Fruit fly (Drosophila melanogaster) whole organism, wandering third instar larva: Measurements from ENCODE around the gene grass.

Experiments used
- Abd-B ChIP-seq: fragments of >200 bp; optimal IDR thresholded peaks from 2 replicates; lab custom pipeline; 2017; ENCODE audit warnings: missing biosample characterization, missing genetic modification characterization
- CG32264 ChIP-seq: fragments of 200-800 bp; sonication (Bioruptor generic); optimal IDR thresholded peaks from 2 replicates; lab custom pipeline; 2016; ENCODE audit warnings: missing biosample characterization, missing genetic modification characterization
- HLH106 ChIP-seq: fragments of 200-800 bp; optimal IDR thresholded peaks from 3 replicates; lab custom pipeline; 2019; ENCODE audit warnings: missing biosample characterization, mild to moderate bottlenecking, missing genetic modification characterization, moderate library complexity
- Hnf4 ChIP-seq: fragments of 200-800 bp; sonication (Bioruptor generic); optimal IDR thresholded peaks from 2 replicates; lab custom pipeline; 2016; ENCODE audit warnings: missing biosample characterization, mild to moderate bottlenecking, missing genetic modification characterization
- Hr78 ChIP-seq: fragments of >200 bp; optimal IDR thresholded peaks from 2 replicates; lab custom pipeline; 2017; ENCODE audit warnings: missing biosample characterization, missing genetic modification characterization
- Hr83 ChIP-seq: fragments of 200-300 bp; sonication (Bioruptor generic); optimal IDR thresholded peaks from 2 replicates; lab custom pipeline; 2016; ENCODE audit warnings: missing biosample characterization, mild to moderate bottlenecking, missing genetic modification characterization, moderate library complexity; ENCODE audit not compliant: poor library complexity, severe bottlenecking
- Myc ChIP-seq: fragments of >200 bp; optimal IDR thresholded peaks from 2 replicates; lab custom pipeline; 2017
- N ChIP-seq: fragments of >200 bp; optimal IDR thresholded peaks from 2 replicates; lab custom pipeline; 2018; ENCODE audit warnings: missing biosample characterization, missing external identifiers, missing genetic modification characterization
- OdsH ChIP-seq: fragments of 200-800 bp; sonication (Bioruptor generic); optimal IDR thresholded peaks from 2 replicates; lab custom pipeline; 2016; ENCODE audit warnings: missing biosample characterization, mild to moderate bottlenecking, missing genetic modification characterization
- Sp1 ChIP-seq: fragments of 200-800 bp; sonication (Bioruptor generic); optimal IDR thresholded peaks from 3 replicates; lab custom pipeline; 2019; ENCODE audit warnings: missing biosample characterization, mild to moderate bottlenecking, missing genetic modification characterization, moderate library complexity
- Vsx2 ChIP-seq: fragments of 200-300, 225-300 bp; sonication (Bioruptor generic); optimal IDR thresholded peaks from 2 replicates; lab custom pipeline; 2018; ENCODE audit warnings: missing biosample characterization, missing genetic modification characterization; ENCODE audit not compliant: partially characterized antibody
- br ChIP-seq: fragments of 200-800 bp; sonication (Bioruptor generic); optimal IDR thresholded peaks from 2 replicates; lab custom pipeline; 2016; ENCODE audit warnings: missing biosample characterization, missing genetic modification characterization
- brk ChIP-seq: fragments of 200-800 bp; sonication (Bioruptor generic); optimal IDR thresholded peaks from 2 replicates; lab custom pipeline; 2016; ENCODE audit warnings: missing biosample characterization, mild to moderate bottlenecking, missing genetic modification characterization
- dl ChIP-seq, 2 experiments: fragments of 175-275, 200-275 bp in 1 of 2; fragments of 200-275 bp in 1 of 2; sonication (Bioruptor generic); optimal IDR thresholded peaks; lab custom pipeline; 2018; ENCODE audit warnings: mild to moderate bottlenecking in 2 of 2, missing biosample characterization in 2 of 2, missing genetic modification characterization in 2 of 2, moderate library complexity in 2 of 2; ENCODE audit not compliant: partially characterized antibody in 2 of 2, insufficient read depth in 1 of 2
- dmrt93B ChIP-seq: fragments of 200-800 bp; sonication (Bioruptor generic); optimal IDR thresholded peaks from 2 replicates; lab custom pipeline; 2018; ENCODE audit warnings: missing biosample characterization, mild to moderate bottlenecking, missing genetic modification characterization
- ey ChIP-seq: fragments of 200-800 bp; sonication (Bioruptor generic); optimal IDR thresholded peaks from 2 replicates; lab custom pipeline; 2016; ENCODE audit warnings: missing biosample characterization, missing genetic modification characterization
- foxo ChIP-seq, 2 experiments: fragments of 200-800 bp; sonication (Bioruptor generic); optimal IDR thresholded peaks; 2 replicates in 1 of 2; 3 replicates in 1 of 2; lab custom pipeline; 2016 to 2017; ENCODE audit warnings: missing biosample characterization in 2 of 2, missing genetic modification characterization in 2 of 2
- fru ChIP-seq: fragments of 200-800 bp; sonication (Bioruptor generic); optimal IDR thresholded peaks from 3 replicates; lab custom pipeline; 2016; ENCODE audit warnings: missing biosample characterization, mild to moderate bottlenecking, missing genetic modification characterization
- h ChIP-seq: fragments of 200-800 bp; sonication (Bioruptor generic); optimal IDR thresholded peaks from 3 replicates; lab custom pipeline; 2016; ENCODE audit warnings: missing biosample characterization, mild to moderate bottlenecking, missing genetic modification characterization
- lola ChIP-seq: fragments of >200 bp; optimal IDR thresholded peaks from 2 replicates; lab custom pipeline; 2017; ENCODE audit warnings: missing biosample characterization, missing genetic modification characterization
- pan ChIP-seq: fragments of >200 bp; optimal IDR thresholded peaks from 2 replicates; lab custom pipeline; 2017
- psq ChIP-seq: fragments of 200-800 bp; sonication (Bioruptor generic); optimal IDR thresholded peaks from 3 replicates; lab custom pipeline; 2017; ENCODE audit warnings: missing biosample characterization, mild to moderate bottlenecking, missing genetic modification characterization, moderate library complexity
- rgr ChIP-seq: fragments of 200-800 bp; sonication (Bioruptor generic); optimal IDR thresholded peaks from 3 replicates; lab custom pipeline; 2016; ENCODE audit warnings: missing biosample characterization, mild to moderate bottlenecking, missing genetic modification characterization
- sage ChIP-seq: fragments of 200-800 bp; sonication (Bioruptor generic); optimal IDR thresholded peaks from 2 replicates; lab custom pipeline; 2016; ENCODE audit warnings: missing biosample characterization, mild to moderate bottlenecking, missing genetic modification characterization
- sv ChIP-seq: fragments of 200-800 bp; sonication (Bioruptor generic); optimal IDR thresholded peaks from 3 replicates; lab custom pipeline; 2016; ENCODE audit warnings: missing biosample characterization, missing genetic modification characterization
- tai ChIP-seq: sonication (Bioruptor generic); optimal IDR thresholded peaks from 2 replicates; lab custom pipeline; 2016; ENCODE audit warnings: missing biosample characterization, missing genetic modification characterization
- usp ChIP-seq: fragments of >200 bp; optimal IDR thresholded peaks from 2 replicates; lab custom pipeline; 2017; ENCODE audit warnings: missing biosample characterization, missing genetic modification characterization
- woc ChIP-seq: sonication (Bioruptor generic); optimal IDR thresholded peaks from 2 replicates; lab custom pipeline; 2016; ENCODE audit warnings: missing biosample characterization, mild to moderate bottlenecking, missing genetic modification characterization

The grass gene

dm6 chr3R:27137914-27138323 is 19.8 kb upstream of the grass start:
- TF ChIP-seq OdsH (GFP tag; lab: Kevin White, UChicago) (no peak), woc (GFP tag; lab: Kevin White, UChicago) (no peak), h (GFP tag; lab: Kevin White, UChicago) (no peak), lola (GFP tag; lab: Kevin White, UChicago) (no peak), Myc (lab: Kevin White, UChicago) (no peak)

dm6 chr3R:27138700-27139099 is 19.0 kb upstream of the grass start:
- TF ChIP-seq dmrt93B (GFP tag; lab: Kevin White, UChicago) (no peak), h (GFP tag; lab: Kevin White, UChicago) (no peak), HLH106 (no peak), OdsH (GFP tag; lab: Kevin White, UChicago) (no peak), br (GFP tag; lab: Kevin White, UChicago) (no peak), Myc (lab: Kevin White, UChicago) (no peak), Hr78 (GFP tag; lab: Kevin White, UChicago) (no peak), Hr83 (GFP tag; lab: Kevin White, UChicago) (no peak), ey (GFP tag; lab: Kevin White, UChicago) (no peak), Abd-B (GFP tag; lab: Kevin White, UChicago) (no peak), Vsx2 (no peak), brk (GFP tag; lab: Kevin White, UChicago) (no peak), Hnf4 (GFP tag; lab: Kevin White, UChicago) (no peak), dl (GFP tag; optimal IDR thresholded peaks at IDR 0.05; lab: Kevin White, UChicago; ENCODE audit: insufficient read depth in 1 of 2, partially characterized antibody in 2 of 2) (no peak), lola (GFP tag; lab: Kevin White, UChicago) (no peak)

- no peak for TF ChIP-seq OdsH (GFP tag; lab: Kevin White, UChicago)
- peak; percentile 16 for TF ChIP-seq fru (GFP tag; lab: Kevin White, UChicago)
- no peak for TF ChIP-seq lola (GFP tag; lab: Kevin White, UChicago)
- TF ChIP-seq dl (GFP tag; optimal IDR thresholded peaks at IDR 0.05; lab: Kevin White, UChicago; ENCODE audit: insufficient read depth in 1 of 2, partially characterized antibody in 2 of 2), result no peak
- peak in 1 of 2 experiments; percentile 39 for TF ChIP-seq foxo (GFP tag; optimal IDR thresholded peaks at IDR 0.05; lab: Kevin White, UChicago)
- no peak for TF ChIP-seq Sp1
- TF ChIP-seq pan (lab: Kevin White, UChicago), result no peak
- TF ChIP-seq usp (GFP tag; lab: Kevin White, UChicago), result no peak
- peak; percentile 7 for TF ChIP-seq h (GFP tag; lab: Kevin White, UChicago)
- TF ChIP-seq rgr (GFP tag; lab: Kevin White, UChicago), result no peak
- peak; percentile 32 for TF ChIP-seq HLH106
- no peak for TF ChIP-seq Hnf4 (GFP tag; lab: Kevin White, UChicago)
- peak; percentile 11 for TF ChIP-seq br (GFP tag; lab: Kevin White, UChicago)
- TF ChIP-seq psq (GFP tag; lab: Kevin White, UChicago), result peak; percentile 19
Observed at dm6 chr3R:27139963-27140362, 17.8 kb upstream of the grass start.

- TF ChIP-seq Hr78 (GFP tag; lab: Kevin White, UChicago) (no peak), sv (GFP tag; lab: Kevin White, UChicago) (no peak), sage (no peak), pan (lab: Kevin White, UChicago) (no peak), Vsx2 (no peak), dmrt93B (GFP tag; lab: Kevin White, UChicago) (no peak), brk (GFP tag; lab: Kevin White, UChicago) (no peak), CG32264 (no peak), lola (GFP tag; lab: Kevin White, UChicago) (no peak), usp (GFP tag; lab: Kevin White, UChicago) (no peak), tai (GFP tag; lab: Kevin White, UChicago) (no peak), N (GFP tag; lab: Kevin White, UChicago) (no peak), Myc (lab: Kevin White, UChicago) (no peak)
Observed at dm6 chr3R:27148812-27149769, 8.7 kb upstream of the grass start.
